Fruit fly (Drosophila melanogaster) S2 (cell line): ENCODE results near the gene CG9922.

ENCODE experiments used
- CG8478 ChIP-seq: fragments of >200 bp; optimal IDR thresholded peaks from 2 replicates; lab custom pipeline; 2018
- CTCF ChIP-seq, 2 experiments: fragments of >200 bp; optimal IDR thresholded peaks; 2 replicates each; lab custom pipeline; 2018

- TF ChIP-seq CG8478 (lab: Kevin White, UChicago) (no peak), CTCF (optimal IDR thresholded peaks at IDR 0.05; lab: Kevin White, UChicago) (no peak)
Observed at dm6 chr3R:14005152-14005551, 31.0 kb downstream of the CG9922 start.
